Worm (Caenorhabditis elegans): Measurements from ENCODE around the gene plp-1.
"Not testable (repeated sequence)": the region's sequence is repeated elsewhere in the genome, so short reads cannot be mapped to it uniquely, and the experiment has no call there.

plp-1 gene

DNA sequence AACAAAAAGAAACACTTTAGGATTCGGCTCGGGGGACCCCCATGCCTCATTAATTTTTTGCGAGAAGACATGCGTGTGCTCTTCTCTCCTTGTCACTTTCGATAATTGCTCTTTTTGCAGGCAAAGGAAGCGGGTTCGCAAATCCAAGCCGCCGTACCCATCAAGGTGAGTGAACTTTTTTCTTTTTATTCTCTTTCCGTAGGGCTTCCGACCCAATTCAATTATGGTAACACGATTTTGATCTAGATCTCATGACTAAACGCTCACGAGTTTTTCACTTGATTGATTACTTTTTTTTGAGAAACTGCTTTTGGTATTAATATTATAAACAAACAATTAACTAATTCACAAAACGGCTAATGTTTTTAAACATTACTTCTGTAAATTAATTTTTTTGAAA is 20.6 kb upstream of the plp-1 start:
- no peak for TF ChIP-seq aly-1 (tag; optimal IDR thresholded peaks at IDR 0.05)
- no peak for TF ChIP-seq hnd-1 (tag; optimal IDR thresholded peaks at IDR 0.05)
- TF ChIP-seq tbx-37 (GFP tag; conservative IDR thresholded peaks at IDR 0.05), result no peak
- no peak for TF ChIP-seq flt-1 (GFP tag; IDR thresholded peaks at IDR 0.05)
- TF ChIP-seq hmg-4 (GFP tag; optimal IDR thresholded peaks at IDR 0.05), result no peak

DNA sequence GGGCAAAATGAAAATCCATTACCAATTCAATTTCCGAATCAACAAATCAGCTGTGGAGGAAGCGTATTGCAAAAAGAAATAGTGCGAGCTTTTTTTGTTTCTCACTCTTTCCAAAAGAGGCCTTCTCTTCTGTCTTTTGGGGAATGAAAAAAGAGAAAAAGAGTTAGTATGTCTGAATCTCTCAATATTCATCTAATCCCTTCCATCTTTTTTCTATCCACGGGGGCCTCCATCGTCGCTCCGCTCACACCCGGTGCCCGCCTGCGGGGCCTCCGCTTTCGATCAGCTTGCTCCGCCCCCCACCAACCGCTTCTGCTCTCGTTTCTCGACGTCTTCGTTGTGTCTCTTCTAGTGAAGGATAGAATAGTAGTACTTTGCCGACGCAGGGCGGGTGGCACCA is 13.9 kb upstream of the plp-1 start:
- TF ChIP-seq sea-1 (GFP tag; conservative IDR thresholded peaks at IDR 0.05) (0 out of 2 replicates have a peak, but pooled peaks have one; percentile 9), aly-1 (tag; optimal IDR thresholded peaks at IDR 0.05) (no peak), tbx-37 (GFP tag; conservative IDR thresholded peaks at IDR 0.05) (no peak), F13C5.2 (tag; optimal IDR thresholded peaks at IDR 0.05) (no peak), pes-1 (GFP tag; IDR thresholded peaks at IDR 0.05) (no peak), ets-7 (tag; optimal IDR thresholded peaks at IDR 0.05) (no peak), tbx-11 (GFP tag; IDR thresholded peaks at IDR 0.05) (0 out of 2 replicates have a peak, but pooled peaks have one; percentile 21)

DNA sequence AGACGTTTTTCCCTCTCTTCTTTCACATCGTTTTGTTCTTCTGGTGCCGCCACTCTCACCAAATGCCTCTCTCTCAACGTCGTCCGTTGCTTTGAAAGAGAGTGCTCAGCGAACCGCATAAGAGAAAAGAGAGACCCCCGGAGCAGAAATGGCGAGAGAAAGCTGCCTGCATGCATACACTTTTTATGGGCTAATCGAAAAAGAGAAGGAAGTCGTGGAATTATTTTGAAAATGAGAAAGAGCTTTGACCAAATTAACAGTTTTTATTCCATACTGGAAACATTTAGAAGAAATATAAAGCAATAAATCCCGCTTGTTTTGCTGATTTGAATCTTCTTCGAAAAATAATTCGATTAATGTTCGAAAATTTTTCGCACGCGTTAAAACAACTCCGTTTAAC is 12.7 kb upstream of the plp-1 start:
- TF ChIP-seq scrt-1 (GFP tag; IDR thresholded peaks at IDR 0.05), result no peak
- TF ChIP-seq ceh-13 (GFP tag; optimal IDR thresholded peaks at IDR 0.05), result no peak
- TF ChIP-seq sea-1 (GFP tag; conservative IDR thresholded peaks at IDR 0.05), result no peak
- no peak for TF ChIP-seq tbx-37 (GFP tag; conservative IDR thresholded peaks at IDR 0.05)
- no peak for TF ChIP-seq ets-7 (tag; optimal IDR thresholded peaks at IDR 0.05)
- no peak for TF ChIP-seq ama-1 (optimal IDR thresholded peaks at IDR 0.05)
- TF ChIP-seq hnd-1 (tag; optimal IDR thresholded peaks at IDR 0.05), result no peak
- no peak for TF ChIP-seq tra-4 (tag; optimal IDR thresholded peaks at IDR 0.05)
- no peak for TF ChIP-seq B0310.2 (tag; optimal IDR thresholded peaks at IDR 0.05)
- no peak for TF ChIP-seq tbx-11 (GFP tag; IDR thresholded peaks at IDR 0.05)
- TF ChIP-seq flt-1 (GFP tag; IDR thresholded peaks at IDR 0.05), result no peak
- no peak for TF ChIP-seq ceh-36 (tag; optimal IDR thresholded peaks at IDR 0.05)
- TF ChIP-seq hmg-4 (GFP tag; optimal IDR thresholded peaks at IDR 0.05), result no peak
- TF ChIP-seq F13C5.2 (tag; optimal IDR thresholded peaks at IDR 0.05), result no peak
- TF ChIP-seq pes-1 (GFP tag; IDR thresholded peaks at IDR 0.05), result no peak
- no peak for TF ChIP-seq hmbx-1 (tag; optimal IDR thresholded peaks at IDR 0.05)
- no peak for TF ChIP-seq aly-1 (tag; optimal IDR thresholded peaks at IDR 0.05)

DNA sequence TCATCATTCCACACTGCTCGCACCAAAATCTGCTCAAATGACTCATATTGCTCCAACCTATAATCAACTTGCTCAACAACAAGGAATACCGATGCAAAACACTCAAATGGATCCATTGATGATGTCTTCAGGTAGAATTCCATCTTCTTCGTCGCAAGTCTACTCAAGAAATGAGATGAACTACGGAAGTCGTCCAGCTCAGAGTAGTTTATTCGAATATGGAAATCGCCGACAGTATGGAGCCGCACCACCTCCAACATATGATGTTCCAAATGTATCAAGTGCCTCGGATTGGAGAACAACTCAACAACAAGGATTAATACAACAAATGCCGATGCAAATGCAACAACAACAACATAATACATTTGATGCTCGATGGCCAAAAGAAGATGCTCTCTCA is 10.1 kb upstream of the plp-1 start:
- TF ChIP-seq tbx-37 (GFP tag; conservative IDR thresholded peaks at IDR 0.05), result no peak
- TF ChIP-seq ama-1 (optimal IDR thresholded peaks at IDR 0.05), result no peak
- TF ChIP-seq hnd-1 (tag; optimal IDR thresholded peaks at IDR 0.05), result no peak
- no peak for TF ChIP-seq aly-1 (tag; optimal IDR thresholded peaks at IDR 0.05)
- TF ChIP-seq sea-1 (GFP tag; conservative IDR thresholded peaks at IDR 0.05), result no peak
- no peak for TF ChIP-seq scrt-1 (GFP tag; IDR thresholded peaks at IDR 0.05)
- no peak for TF ChIP-seq F13C5.2 (tag; optimal IDR thresholded peaks at IDR 0.05)
- TF ChIP-seq flt-1 (GFP tag; IDR thresholded peaks at IDR 0.05), result no peak
- no peak for TF ChIP-seq ets-7 (tag; optimal IDR thresholded peaks at IDR 0.05)
- TF ChIP-seq B0310.2 (tag; optimal IDR thresholded peaks at IDR 0.05), result no peak
- no peak for TF ChIP-seq hmbx-1 (tag; optimal IDR thresholded peaks at IDR 0.05)
- no peak for TF ChIP-seq ceh-13 (GFP tag; optimal IDR thresholded peaks at IDR 0.05)
- no peak for TF ChIP-seq ceh-36 (tag; optimal IDR thresholded peaks at IDR 0.05)
- TF ChIP-seq tra-4 (tag; optimal IDR thresholded peaks at IDR 0.05), result no peak
- TF ChIP-seq tbx-11 (GFP tag; IDR thresholded peaks at IDR 0.05), result no peak

DNA sequence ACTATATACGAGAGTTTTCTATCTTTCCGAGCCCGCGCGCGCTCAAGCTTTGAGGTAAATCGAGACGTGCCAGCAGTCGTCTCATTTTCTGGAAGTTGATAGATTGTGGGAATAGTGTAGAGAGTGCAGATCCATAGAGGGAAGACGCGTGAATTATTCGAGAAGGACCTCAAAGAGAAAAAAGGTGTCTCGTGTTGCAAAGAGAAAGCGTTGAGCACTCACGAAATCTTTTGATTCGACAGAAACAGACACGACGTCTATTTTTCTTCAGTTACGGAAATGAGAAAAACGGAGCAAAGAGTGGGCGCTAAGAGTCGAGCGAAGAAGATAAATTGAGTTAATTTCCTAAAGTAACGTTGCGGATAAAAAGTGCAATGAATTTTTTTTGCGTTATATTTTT is 9.3 kb upstream of the plp-1 start:
- TF ChIP-seq aly-1 (tag; optimal IDR thresholded peaks at IDR 0.05) (no peak), sea-1 (GFP tag; conservative IDR thresholded peaks at IDR 0.05) (no peak), ceh-13 (GFP tag; optimal IDR thresholded peaks at IDR 0.05) (no peak), tra-4 (tag; optimal IDR thresholded peaks at IDR 0.05) (no peak), hmbx-1 (tag; optimal IDR thresholded peaks at IDR 0.05) (no peak), hmg-4 (GFP tag; optimal IDR thresholded peaks at IDR 0.05) (no peak), ama-1 (optimal IDR thresholded peaks at IDR 0.05) (no peak)

DNA sequence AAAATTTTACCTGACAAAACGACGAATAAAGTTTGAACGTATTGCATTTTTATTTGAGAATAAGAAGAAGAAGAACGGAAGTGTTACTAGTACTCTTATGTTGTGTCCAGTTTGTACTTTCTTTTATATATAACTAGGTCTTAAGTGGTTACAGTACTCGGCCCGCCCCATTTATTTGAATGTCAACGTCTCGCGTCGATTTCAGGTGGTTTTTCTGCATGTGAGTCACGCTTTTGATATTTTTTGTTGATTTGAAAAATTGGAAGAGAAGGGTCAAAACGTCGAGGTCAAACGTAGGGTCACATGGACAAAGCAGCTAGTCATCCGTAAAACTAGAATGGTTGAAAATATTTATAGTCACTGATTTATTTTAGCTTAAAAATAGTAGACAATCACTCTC is 4.2 kb upstream of the plp-1 start, which contains the start of gene F45E4.5:
Gene F45E4.5 (minus strand): TSS at position 101 of the 400 bp plus-strand sequence.
- TF ChIP-seq hmg-4 (GFP tag; optimal IDR thresholded peaks at IDR 0.05) (no peak), tbx-37 (GFP tag; conservative IDR thresholded peaks at IDR 0.05) (no peak), sea-1 (GFP tag; conservative IDR thresholded peaks at IDR 0.05) (no peak), hnd-1 (tag; optimal IDR thresholded peaks at IDR 0.05) (no peak), F13C5.2 (tag; optimal IDR thresholded peaks at IDR 0.05) (no peak), hmbx-1 (tag; optimal IDR thresholded peaks at IDR 0.05) (no peak), B0310.2 (tag; optimal IDR thresholded peaks at IDR 0.05) (no peak), scrt-1 (GFP tag; IDR thresholded peaks at IDR 0.05) (no peak), pes-1 (GFP tag; IDR thresholded peaks at IDR 0.05) (no peak), tra-4 (tag; optimal IDR thresholded peaks at IDR 0.05) (no peak), ama-1 (optimal IDR thresholded peaks at IDR 0.05) (no peak), tbx-11 (GFP tag; IDR thresholded peaks at IDR 0.05) (no peak), ets-7 (tag; optimal IDR thresholded peaks at IDR 0.05) (no peak)

DNA sequence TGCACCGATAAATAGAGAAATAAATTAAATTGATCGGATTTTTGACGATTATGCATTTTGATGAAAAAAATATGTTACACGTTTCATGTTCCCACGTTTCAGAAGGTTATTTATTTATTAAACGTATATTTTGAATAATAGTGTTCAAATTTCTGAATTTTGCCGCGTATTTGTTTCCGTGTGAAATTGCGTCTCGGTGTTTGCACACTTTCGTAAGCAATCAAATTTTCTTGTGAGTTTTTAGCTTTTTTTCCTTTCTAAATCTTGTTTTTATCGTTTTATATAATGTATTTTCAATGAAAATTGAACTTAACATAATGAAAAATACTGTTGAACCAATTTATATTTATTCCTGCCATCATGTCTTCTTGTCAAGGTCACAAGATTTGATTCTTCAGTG is 625 bp upstream of the plp-1 start, which contains the start of gene F45E4.6:
Gene F45E4.6 (minus strand): TSS at position 14 of the 400 bp plus-strand sequence.
- no peak for TF ChIP-seq scrt-1 (GFP tag; IDR thresholded peaks at IDR 0.05)
- TF ChIP-seq ets-7 (tag; optimal IDR thresholded peaks at IDR 0.05), result no peak
- TF ChIP-seq flt-1 (GFP tag; IDR thresholded peaks at IDR 0.05), result no peak
- TF ChIP-seq hmbx-1 (tag; optimal IDR thresholded peaks at IDR 0.05), result no peak
- no peak for TF ChIP-seq pes-1 (GFP tag; IDR thresholded peaks at IDR 0.05)
- TF ChIP-seq tbx-11 (GFP tag; IDR thresholded peaks at IDR 0.05), result no peak
- TF ChIP-seq B0310.2 (tag; optimal IDR thresholded peaks at IDR 0.05), result no peak
- TF ChIP-seq F13C5.2 (tag; optimal IDR thresholded peaks at IDR 0.05), result no peak
- no peak for TF ChIP-seq ama-1 (optimal IDR thresholded peaks at IDR 0.05)
- no peak for TF ChIP-seq ceh-36 (tag; optimal IDR thresholded peaks at IDR 0.05)
- no peak for TF ChIP-seq sea-1 (GFP tag; conservative IDR thresholded peaks at IDR 0.05)
- no peak for TF ChIP-seq tra-4 (tag; optimal IDR thresholded peaks at IDR 0.05)
- no peak for TF ChIP-seq aly-1 (tag; optimal IDR thresholded peaks at IDR 0.05)
- TF ChIP-seq ceh-13 (GFP tag; optimal IDR thresholded peaks at IDR 0.05), result no peak
- no peak for TF ChIP-seq hmg-4 (GFP tag; optimal IDR thresholded peaks at IDR 0.05)
- no peak for TF ChIP-seq hnd-1 (tag; optimal IDR thresholded peaks at IDR 0.05)

DNA sequence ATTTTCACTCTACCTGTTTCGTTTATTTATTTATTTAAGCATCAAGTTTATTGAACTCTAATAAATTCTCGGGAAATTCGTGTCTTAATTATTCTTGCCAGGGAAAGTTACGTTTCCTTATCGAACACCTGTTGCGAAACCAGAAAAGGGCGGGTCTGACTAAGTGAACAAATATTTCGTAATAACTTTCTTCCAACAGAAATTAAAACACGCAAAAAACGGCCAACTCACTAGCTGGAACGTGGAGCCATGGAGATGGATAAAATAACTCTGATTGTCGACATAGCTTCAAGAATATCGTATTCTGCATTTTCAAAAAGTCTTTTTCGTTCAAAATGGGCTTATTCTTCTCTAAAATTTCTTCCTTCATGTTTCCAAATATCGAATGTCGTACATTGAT is 1.4 kb downstream of the plp-1 start, which contains the start of gene warf-1:
Gene warf-1 (plus strand): TSS at position 209 of the 400 bp plus-strand sequence.
- TF ChIP-seq ceh-36 (tag; optimal IDR thresholded peaks at IDR 0.05); hmbx-1 (tag; optimal IDR thresholded peaks at IDR 0.05); flt-1 (GFP tag; IDR thresholded peaks at IDR 0.05): not testable (repeated sequence)
